Fruit fly (Drosophila melanogaster): Measurements from ENCODE around the gene CG42564.

- peak; percentile 47 for TF ChIP-seq CG8159 (tag; optimal IDR thresholded peaks at IDR 0.05)
- TF ChIP-seq rn (GFP tag; IDR thresholded peaks at IDR 0.05), result no peak
- TF ChIP-seq EcR (GFP tag; optimal IDR thresholded peaks at IDR 0.05), result peak; percentile 13
- no peak for TF ChIP-seq CG4496 (GFP tag; IDR thresholded peaks at IDR 0.05)
Observed at dm6 chr3R:6397611-6398092, 23.4 kb downstream of the CG42564 start.

Measured in whole organism, pupa.